Worm (Caenorhabditis elegans) whole organism, L1 larva: Measurements from ENCODE around the gene Y52E8A.1.

Source experiments
- C34B4.2 ChIP-seq: sonication (generic microtip); optimal IDR thresholded peaks from 2 replicates; lab custom pipeline; 2017; ENCODE audit warnings: mild to moderate bottlenecking, missing genetic modification characterization, missing compliant biosample characterization
- F16B12.6 ChIP-seq: fragments of 150-350 bp; optimal IDR thresholded peaks from 2 replicates; lab custom pipeline; 2014; ENCODE audit warnings: missing biosample characterization, missing genetic modification characterization
- Y116A8C.19 ChIP-seq: sonication (generic microtip); optimal IDR thresholded peaks from 2 replicates; lab custom pipeline; 2016; ENCODE audit warnings: missing compliant biosample characterization, missing genetic modification characterization, borderline replicate concordance
- aha-1 ChIP-seq: fragments of 150-350 bp; optimal IDR thresholded peaks from 2 replicates; lab custom pipeline; 2014; ENCODE audit warnings: missing biosample characterization, missing genetic modification characterization
- alr-1 ChIP-seq: fragments of 200-800 bp; sonication (Bioruptor generic); optimal IDR thresholded peaks from 2 replicates; lab custom pipeline; 2018; ENCODE audit warnings: borderline replicate concordance, mild to moderate bottlenecking, missing genetic modification characterization, missing compliant biosample characterization
- ama-1 ChIP-seq: fragments of 150-350 bp; optimal IDR thresholded peaks from 2 replicates; lab custom pipeline; 2014
- ceh-88 ChIP-seq: fragments of 200-800 bp; sonication (Bioruptor generic); IDR thresholded peaks from 2 replicates; pipeline ENCODE4 v1.3.6; 2022; ENCODE audit warnings: missing genetic modification characterization, missing compliant biosample characterization
- ceh-90 ChIP-seq: sonication (generic microtip); optimal IDR thresholded peaks from 2 replicates; lab custom pipeline; 2016; ENCODE audit warnings: missing genetic modification characterization, missing compliant biosample characterization
- ces-1 ChIP-seq: fragments of 150-350 bp; optimal IDR thresholded peaks from 2 replicates; lab custom pipeline; 2014; ENCODE audit warnings: missing biosample characterization, missing genetic modification reagents, missing genetic modification characterization
- efl-1 ChIP-seq, 4 experiments: fragments of 150-350 bp; optimal IDR thresholded peaks in 3 of 4; peaks in 1 of 4; 1 replicate in 1 of 4; 2 replicates in 3 of 4; lab custom pipeline; 2014; ENCODE audit warnings: missing biosample characterization in 2 of 4, missing genetic modification characterization in 2 of 4, missing genetic modification reagents in 2 of 4
- efl-3 ChIP-seq: fragments of 200-800 bp; sonication (Bioruptor generic); optimal IDR thresholded peaks from 2 replicates; lab custom pipeline; 2018; ENCODE audit warnings: mild to moderate bottlenecking, missing genetic modification characterization, missing compliant biosample characterization
- egl-13 ChIP-seq: sonication (generic microtip); optimal IDR thresholded peaks from 2 replicates; lab custom pipeline; 2016; ENCODE audit warnings: missing genotype, missing genetic modification reagents, missing genetic modification characterization, missing compliant biosample characterization
- egl-27 ChIP-seq, 2 experiments: fragments of 150-350 bp in 1 of 2; sonication (generic microtip); optimal IDR thresholded peaks; 3 replicates each; lab custom pipeline; 2017 to 2018; ENCODE audit warnings: missing biosample characterization in 2 of 2, missing genetic modification characterization in 2 of 2, missing genetic modification reagents in 2 of 2
- elt-2 ChIP-seq: sonication (generic microtip); optimal IDR thresholded peaks from 2 replicates; lab custom pipeline; 2016; ENCODE audit warnings: missing genetic modification characterization, mild to moderate bottlenecking, inconsistent platforms, missing compliant biosample characterization, missing genetic modification reagents
- ets-5 ChIP-seq: fragments of 200-800 bp; sonication (Bioruptor generic); IDR thresholded peaks from 2 replicates; pipeline ENCODE4 v1.3.6; 2022; ENCODE audit warnings: missing genetic modification characterization, missing compliant biosample characterization
- fkh-10 ChIP-seq: sonication (generic microtip); optimal IDR thresholded peaks from 2 replicates; lab custom pipeline; 2017; ENCODE audit warnings: missing biosample characterization, missing genetic modification reagents, missing genetic modification characterization
- fkh-8 ChIP-seq: sonication (generic microtip); optimal IDR thresholded peaks from 2 replicates; lab custom pipeline; 2016; ENCODE audit warnings: mild to moderate bottlenecking, missing genetic modification characterization, missing compliant biosample characterization
- hlh-4 ChIP-seq: sonication (generic microtip); optimal IDR thresholded peaks from 2 replicates; lab custom pipeline; 2016; ENCODE audit warnings: mild to moderate bottlenecking, missing genetic modification characterization, missing compliant biosample characterization
- hpl-2 ChIP-seq: fragments of 150-350 bp; optimal IDR thresholded peaks from 2 replicates; lab custom pipeline; 2014; ENCODE audit warnings: missing biosample characterization, missing genetic modification reagents, missing genetic modification characterization
- irx-1 ChIP-seq: sonication (generic microtip); optimal IDR thresholded peaks from 2 replicates; lab custom pipeline; 2016; ENCODE audit warnings: missing genetic modification characterization, missing compliant biosample characterization
- lin-14 ChIP-seq: fragments of 200-800 bp; sonication (Bioruptor generic); optimal IDR thresholded peaks from 2 replicates; lab custom pipeline; 2018; ENCODE audit warnings: mild to moderate bottlenecking, missing genetic modification characterization, moderate library complexity, missing compliant biosample characterization
- lin-35 ChIP-seq, 2 experiments: fragments of 150-350 bp; optimal IDR thresholded peaks; 2 replicates each; lab custom pipeline; 2014; ENCODE audit warnings: missing biosample characterization in 2 of 2, missing genetic modification characterization in 2 of 2, missing genetic modification reagents in 2 of 2
- lir-3 ChIP-seq: sonication (generic microtip); optimal IDR thresholded peaks from 2 replicates; lab custom pipeline; 2016; ENCODE audit warnings: mild to moderate bottlenecking, missing genetic modification characterization, moderate library complexity, missing compliant biosample characterization; ENCODE audit not compliant: poor library complexity
- lsy-2 ChIP-seq, 2 experiments: fragments of 150-350 bp; optimal IDR thresholded peaks; 2 replicates each; lab custom pipeline; 2014; ENCODE audit warnings: missing biosample characterization in 2 of 2, missing genetic modification characterization in 2 of 2
- mdl-1 ChIP-seq, 2 experiments: fragments of 150-350 bp; optimal IDR thresholded peaks; 2 replicates each; lab custom pipeline; 2014 to 2017; ENCODE audit warnings: missing biosample characterization in 2 of 2, missing genetic modification characterization in 2 of 2, inconsistent platforms in 1 of 2
- nhr-19 ChIP-seq: fragments of 200-800 bp; sonication (Bioruptor generic); conservative IDR thresholded peaks from 2 replicates; pipeline ENCODE4 v1.3.6; 2022; ENCODE audit warnings: missing genetic modification characterization, missing compliant biosample characterization
- nhr-237 ChIP-seq: fragments of 150-350 bp; optimal IDR thresholded peaks from 2 replicates; lab custom pipeline; 2014; ENCODE audit warnings: missing biosample characterization, missing genetic modification characterization
- nhr-90 ChIP-seq: sonication (generic microtip); optimal IDR thresholded peaks from 2 replicates; lab custom pipeline; 2016; ENCODE audit warnings: mild to moderate bottlenecking, missing genetic modification characterization, missing compliant biosample characterization; ENCODE audit not compliant: poor library complexity
- pax-3 ChIP-seq: fragments of 200-800 bp; sonication (Bioruptor generic); optimal IDR thresholded peaks from 2 replicates; lab custom pipeline; 2018; ENCODE audit warnings: mild to moderate bottlenecking, missing genetic modification characterization, moderate library complexity, missing compliant biosample characterization
- pqm-1 ChIP-seq: sonication (generic microtip); optimal IDR thresholded peaks from 3 replicates; lab custom pipeline; 2017; ENCODE audit warnings: missing biosample characterization, missing genetic modification characterization
- snpc-4 ChIP-seq: fragments of 150-350 bp; optimal IDR thresholded peaks from 2 replicates; lab custom pipeline; 2014; ENCODE audit warnings: missing biosample characterization, missing genetic modification characterization
- snu-23 ChIP-seq: sonication (generic microtip); optimal IDR thresholded peaks from 2 replicates; lab custom pipeline; 2016; ENCODE audit warnings: missing genetic modification characterization, missing compliant biosample characterization
- sox-4 ChIP-seq: sonication (generic microtip); optimal IDR thresholded peaks from 2 replicates; lab custom pipeline; 2016; ENCODE audit warnings: missing genetic modification characterization, missing compliant biosample characterization
- sptf-1 ChIP-seq: fragments of 150-350 bp; optimal IDR thresholded peaks from 2 replicates; lab custom pipeline; 2014; ENCODE audit warnings: missing biosample characterization, missing genetic modification characterization
- sup-37 ChIP-seq: fragments of 200-800 bp; sonication (Bioruptor generic); optimal IDR thresholded peaks from 2 replicates; lab custom pipeline; 2018; ENCODE audit warnings: mild to moderate bottlenecking, missing genetic modification characterization, missing compliant biosample characterization
- swsn-7 ChIP-seq: sonication (generic microtip); optimal IDR thresholded peaks from 2 replicates; lab custom pipeline; 2016; ENCODE audit warnings: missing genetic modification characterization, missing compliant biosample characterization
- tbx-2 ChIP-seq: sonication (generic microtip); optimal IDR thresholded peaks from 2 replicates; lab custom pipeline; 2016; ENCODE audit warnings: missing genetic modification characterization, missing compliant biosample characterization
- unc-62 ChIP-seq: fragments of 150-350 bp; optimal IDR thresholded peaks from 2 replicates; lab custom pipeline; 2014; ENCODE audit warnings: missing biosample characterization, missing genetic modification reagents, missing genetic modification characterization
- unc-98 ChIP-seq: fragments of 200-800 bp; sonication (Bioruptor generic); IDR thresholded peaks from 2 replicates; pipeline ENCODE4 v1.3.6; 2022; ENCODE audit warnings: missing genetic modification characterization, missing compliant biosample characterization

The Y52E8A.1 gene

ce11 chrII:4299227-4299703 is 22.6 kb upstream of the Y52E8A.1 start, which contains the start of gene sco-1 (continued):
- peak; percentile 71 for TF ChIP-seq F16B12.6 (tag; lab: Kevin White, UChicago)
- peak; percentile 98 for TF ChIP-seq lir-3
- TF ChIP-seq sox-4 (tag; lab: Kevin White, UChicago): peak; percentile 95
- TF ChIP-seq aha-1 (tag; lab: Kevin White, UChicago): peak; percentile 76
- TF ChIP-seq fkh-8: peak; percentile 98
- TF ChIP-seq, all 84 proteins: peak for 75

DNA sequence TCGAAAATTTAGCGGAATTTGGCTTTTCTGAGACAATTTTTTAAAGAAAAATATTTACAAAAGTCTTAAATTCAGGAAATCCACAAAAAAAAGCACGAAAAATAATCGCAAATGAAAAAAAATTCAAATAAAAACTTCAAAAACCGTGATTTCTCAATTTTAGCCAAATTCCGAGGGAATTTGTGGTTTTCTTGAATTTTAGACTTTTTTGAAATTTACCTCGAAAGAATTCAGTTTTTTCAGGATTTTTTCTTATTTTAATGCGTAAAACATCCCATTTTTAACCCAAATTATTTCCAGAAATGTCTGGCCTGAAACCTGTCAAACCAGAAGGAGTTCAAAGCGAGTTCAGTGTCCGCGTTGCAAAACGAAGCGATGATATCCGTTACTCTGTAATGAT is 20.6 kb upstream of the Y52E8A.1 start, which contains the start of gene gtf-2F1:
gtf-2F1 (plus strand) TSS at position 301 of the 400 bp plus-strand sequence.
- TF ChIP-seq sptf-1: no peak

- no peak for TF ChIP-seq F16B12.6 (tag; lab: Kevin White, UChicago)
- no peak for TF ChIP-seq hpl-2 (GFP tag; lab: Kevin White, UChicago)
- no peak for TF ChIP-seq C34B4.2 (tag; lab: Kevin White, UChicago)
- TF ChIP-seq ces-1 (GFP tag; lab: Kevin White, UChicago): no peak
- no peak for TF ChIP-seq lin-14 (GFP tag; lab: Kevin White, UChicago)
- TF ChIP-seq Y116A8C.19: no peak
- TF ChIP-seq efl-1 (optimal IDR thresholded peaks at IDR 0.05; lab: Kevin White, UChicago): no peak
- TF ChIP-seq efl-1 (GFP tag; optimal IDR thresholded peaks at IDR 0.05 in 1 of 2; lab: Kevin White, UChicago): no peak
- no peak for TF ChIP-seq swsn-7
- no peak for TF ChIP-seq nhr-90 (tag; lab: Kevin White, UChicago)
- TF ChIP-seq pqm-1 (tag; lab: Kevin White, UChicago): no peak
- no peak for TF ChIP-seq nhr-19 (GFP tag; lab: Robert Waterston, UW)
- no peak for TF ChIP-seq lsy-2 (tag; optimal IDR thresholded peaks at IDR 0.05; lab: Kevin White, UChicago)
- TF ChIP-seq sup-37 (GFP tag; lab: Kevin White, UChicago): no peak
- TF ChIP-seq tbx-2 (tag; lab: Kevin White, UChicago): no peak
- TF ChIP-seq unc-62 (GFP tag; lab: Kevin White, UChicago): no peak
- TF ChIP-seq ets-5 (GFP tag; lab: Robert Waterston, UW): no peak
- TF ChIP-seq ceh-90: no peak
- no peak for TF ChIP-seq fkh-10 (GFP tag; lab: Kevin White, UChicago)
- TF ChIP-seq elt-2 (tag; lab: Kevin White, UChicago): no peak
- TF ChIP-seq, all 84 proteins: peak for 0
These were observed 14.8 kb upstream of the Y52E8A.1 start, which contains the start of gene Y52E8A.3 for ce11 chrII:4306921-4307630. Y52E8A.3 (minus strand) TSS chrII:4306971.

- TF ChIP-seq nhr-90 (tag; lab: Kevin White, UChicago) (no peak), hlh-4 (tag; lab: Kevin White, UChicago) (no peak), lin-35 (GFP tag; optimal IDR thresholded peaks at IDR 0.05; lab: Kevin White, UChicago) (no peak), nhr-237 (tag; lab: Kevin White, UChicago) (no peak), fkh-8 (no peak), egl-13 (tag; lab: Kevin White, UChicago) (no peak), efl-3 (GFP tag; lab: Kevin White, UChicago) (no peak), pax-3 (tag; lab: Kevin White, UChicago) (no peak), ceh-88 (no peak), irx-1 (tag; lab: Kevin White, UChicago) (no peak), unc-98 (GFP tag; lab: Robert Waterston, UW) (no peak), egl-27 (tag; optimal IDR thresholded peaks at IDR 0.05; lab: Kevin White, UChicago) (no peak), aha-1 (tag; lab: Kevin White, UChicago) (no peak), alr-1 (tag; lab: Kevin White, UChicago) (no peak), ama-1 (lab: Kevin White, UChicago) (no peak), snpc-4 (tag; lab: Kevin White, UChicago) (no peak), mdl-1 (tag; optimal IDR thresholded peaks at IDR 0.05; lab: Kevin White, UChicago) (no peak), snu-23 (GFP tag; lab: Kevin White, UChicago) (no peak), sptf-1 (no peak), pqm-1 (tag; lab: Kevin White, UChicago) (no peak)
These were observed 9.8 kb upstream of the Y52E8A.1 start, which contains the start of gene plep-1 for ce11 chrII:4312115-4312514. plep-1 (minus strand) TSS chrII:4312215.
